Fruit fly (Drosophila melanogaster) whole organism, embryonic: Measurements from ENCODE around the gene CG31636.

Experiments
- Abd-B ChIP-seq: fragments of 200-800 bp; sonication (Bioruptor generic); optimal IDR thresholded peaks from 2 replicates; lab custom pipeline; 2018; ENCODE audit warnings: missing biosample characterization, mild to moderate bottlenecking, missing genetic modification characterization, moderate library complexity
- B-H1 ChIP-seq: fragments of 200-800 bp; sonication (Bioruptor generic); IDR thresholded peaks from 3 replicates; pipeline ENCODE4 v1.3.6; 2022; ENCODE audit warnings: missing biosample characterization, missing genetic modification characterization
- CG11695 ChIP-seq: fragments of 200-800 bp; sonication (Bioruptor generic); IDR thresholded peaks from 3 replicates; pipeline ENCODE4 v1.3.6; 2022; ENCODE audit warnings: missing biosample characterization, missing genetic modification characterization
- CG12104 ChIP-seq: fragments of 200-800 bp; sonication (Bioruptor generic); optimal IDR thresholded peaks from 3 replicates; lab custom pipeline; 2016; ENCODE audit warnings: missing biosample characterization, missing genetic modification characterization
- CG13123 ChIP-seq: fragments of 200-800 bp; sonication (Bioruptor generic); optimal IDR thresholded peaks from 2 replicates; lab custom pipeline; 2016; ENCODE audit warnings: missing biosample characterization, missing genetic modification characterization
- CG14710 ChIP-seq: fragments of 200-800 bp; sonication (Bioruptor generic); optimal IDR thresholded peaks from 3 replicates; lab custom pipeline; 2019; ENCODE audit warnings: missing biosample characterization, mild to moderate bottlenecking, missing genetic modification characterization, moderate library complexity
- CG14965 ChIP-seq: fragments of 200-800 bp; sonication (Bioruptor generic); optimal IDR thresholded peaks from 2 replicates; lab custom pipeline; 2016; ENCODE audit warnings: missing biosample characterization, missing genetic modification characterization, borderline replicate concordance
- CG15696 ChIP-seq: fragments of 200-800 bp; sonication (Bioruptor generic); optimal IDR thresholded peaks from 2 replicates; lab custom pipeline; 2019; ENCODE audit warnings: missing biosample characterization, mild to moderate bottlenecking, missing genetic modification characterization, moderate library complexity
- CG16779 ChIP-seq: fragments of 200-800 bp; sonication (Bioruptor generic); IDR thresholded peaks from 2 replicates; pipeline ENCODE4 v1.3.6; 2022; ENCODE audit warnings: missing biosample characterization, missing genetic modification characterization
- CG16813 ChIP-seq: fragments of 200-800 bp; sonication (Bioruptor generic); IDR thresholded peaks from 3 replicates; pipeline ENCODE4 v1.3.6; 2022; ENCODE audit warnings: missing biosample characterization, missing genetic modification characterization; ENCODE audit not compliant: partially characterized antibody
- CG17361 ChIP-seq: fragments of 200-800 bp; sonication (Bioruptor generic); IDR thresholded peaks from 3 replicates; pipeline ENCODE4 v1.3.6; 2022; ENCODE audit warnings: missing biosample characterization, missing genetic modification characterization
- CG30431 ChIP-seq: fragments of 200-800 bp; sonication (Bioruptor generic); optimal IDR thresholded peaks from 2 replicates; lab custom pipeline; 2017; ENCODE audit warnings: missing biosample characterization, missing genetic modification characterization
- CG31388 ChIP-seq: fragments of 200-800 bp; sonication (Bioruptor generic); optimal IDR thresholded peaks from 2 replicates; lab custom pipeline; 2016; ENCODE audit warnings: missing biosample characterization, missing genetic modification characterization
- CG34224 ChIP-seq: fragments of 200-800 bp; sonication (Bioruptor generic); IDR thresholded peaks from 3 replicates; pipeline ENCODE4 v1.3.6; 2022; ENCODE audit warnings: missing biosample characterization, missing genetic modification characterization; ENCODE audit not compliant: partially characterized antibody
- CG4328 ChIP-seq: fragments of 200-800 bp; sonication (Bioruptor generic); optimal IDR thresholded peaks from 3 replicates; lab custom pipeline; 2017; ENCODE audit warnings: missing biosample characterization, missing genetic modification reagents, missing genetic modification characterization
- CG43689 ChIP-seq: fragments of 200-800 bp; sonication (Bioruptor generic); IDR thresholded peaks from 2 replicates; pipeline ENCODE4 v1.3.6; 2022; ENCODE audit warnings: missing biosample characterization, missing genetic modification characterization
- CG4730 ChIP-seq: fragments of 200-800 bp; sonication (Bioruptor generic); IDR thresholded peaks from 2 replicates; pipeline ENCODE4 v1.3.6; 2022; ENCODE audit warnings: missing biosample characterization, missing genetic modification characterization
- CG7987 ChIP-seq: fragments of 200-800 bp; sonication (Bioruptor generic); optimal IDR thresholded peaks from 2 replicates; lab custom pipeline; 2018; ENCODE audit warnings: missing biosample characterization, mild to moderate bottlenecking, missing genetic modification characterization, moderate library complexity
- CG8944 ChIP-seq: fragments of 200-800 bp; sonication (Bioruptor generic); optimal IDR thresholded peaks from 3 replicates; lab custom pipeline; 2016; ENCODE audit warnings: missing biosample characterization, missing genetic modification characterization
- CG9727 ChIP-seq: fragments of 200-800 bp; sonication (Bioruptor generic); optimal IDR thresholded peaks from 3 replicates; lab custom pipeline; 2017; ENCODE audit warnings: missing biosample characterization, mild to moderate bottlenecking, missing genetic modification characterization
- CrebB ChIP-seq: fragments of 200-800 bp; sonication (Bioruptor generic); optimal IDR thresholded peaks from 3 replicates; lab custom pipeline; 2018; ENCODE audit warnings: missing biosample characterization, mild to moderate bottlenecking, missing genetic modification characterization
- Dbx ChIP-seq: fragments of 200-800 bp; sonication (Bioruptor generic); IDR thresholded peaks from 3 replicates; pipeline ENCODE4 v1.3.6; 2022; ENCODE audit warnings: missing biosample characterization, missing genetic modification characterization
- Dfd ChIP-seq, 2 experiments: fragments of >200 bp; optimal IDR thresholded peaks; 2 replicates each; lab custom pipeline; 2017; ENCODE audit warnings: missing biosample characterization in 2 of 2, missing genetic modification characterization in 2 of 2
- Doc3 ChIP-seq: fragments of 200-800 bp; sonication (Bioruptor generic); IDR thresholded peaks from 3 replicates; pipeline ENCODE4 v1.3.6; 2022; ENCODE audit warnings: missing biosample characterization, missing genetic modification characterization; ENCODE audit not compliant: partially characterized antibody
- H2.0 ChIP-seq: fragments of 200-800 bp; sonication (Bioruptor generic); IDR thresholded peaks from 2 replicates; pipeline ENCODE4 v1.3.6; 2022; ENCODE audit warnings: missing biosample characterization, missing genetic modification characterization
- HHEX ChIP-seq: fragments of 200-800 bp; sonication (Bioruptor generic); optimal IDR thresholded peaks from 3 replicates; lab custom pipeline; 2017; ENCODE audit warnings: missing biosample characterization, mild to moderate bottlenecking, missing genetic modification characterization, missing genetic modification reagents
- Lpt ChIP-seq: fragments of >200 bp; optimal IDR thresholded peaks from 2 replicates; lab custom pipeline; 2018; ENCODE audit warnings: missing biosample characterization, missing genetic modification characterization
- MBD-R2 ChIP-seq: fragments of 200-800 bp; sonication (Bioruptor generic); IDR thresholded peaks from 2 replicates; pipeline ENCODE4 v1.3.6; 2022; ENCODE audit warnings: missing biosample characterization, missing genetic modification characterization
- MTF-1 ChIP-seq: fragments of 200-800 bp; sonication (Bioruptor generic); optimal IDR thresholded peaks from 2 replicates; lab custom pipeline; 2018; ENCODE audit warnings: missing biosample characterization, mild to moderate bottlenecking, missing genetic modification characterization, borderline replicate concordance
- Max ChIP-seq: fragments of 200-800 bp; sonication (Bioruptor generic); optimal IDR thresholded peaks from 2 replicates; lab custom pipeline; 2016; ENCODE audit warnings: missing biosample characterization, mild to moderate bottlenecking, missing genetic modification characterization
- PHDP ChIP-seq: fragments of 200-800 bp; sonication (Bioruptor generic); optimal IDR thresholded peaks from 3 replicates; lab custom pipeline; 2018; ENCODE audit warnings: missing biosample characterization, mild to moderate bottlenecking, missing genetic modification characterization, moderate library complexity
- Pdp1 ChIP-seq, 2 experiments: fragments of 200-800 bp; sonication (Bioruptor generic); optimal IDR thresholded peaks; 3 replicates each; lab custom pipeline; 2016; ENCODE audit warnings: missing biosample characterization in 2 of 2, missing genetic modification characterization in 2 of 2, mild to moderate bottlenecking in 1 of 2, moderate library complexity in 1 of 2
- TFAM ChIP-seq: fragments of 200-800 bp; sonication (Bioruptor generic); optimal IDR thresholded peaks from 2 replicates; lab custom pipeline; 2017; ENCODE audit warnings: missing biosample characterization, missing genetic modification characterization, inconsistent platforms
- Trl ChIP-seq, 3 experiments: fragments of >200 bp in 2 of 3; fragments of 200-800 bp in 1 of 3; sonication (Bioruptor generic) in 1 of 3; optimal IDR thresholded peaks; 2 replicates in 1 of 3; 3 replicates in 2 of 3; lab custom pipeline; 2016 to 2017; ENCODE audit warnings: missing biosample characterization in 1 of 3, missing genetic modification characterization in 1 of 3
- aop ChIP-seq: fragments of 200-800 bp; sonication (Bioruptor generic); IDR thresholded peaks from 2 replicates; pipeline ENCODE4 v1.3.6; 2022; ENCODE audit warnings: missing biosample characterization, missing genetic modification characterization
- ash1 ChIP-seq: fragments of 200-800 bp; sonication (Bioruptor generic); optimal IDR thresholded peaks from 2 replicates; lab custom pipeline; 2018; ENCODE audit warnings: missing biosample characterization, mild to moderate bottlenecking, missing genetic modification characterization
- bowl ChIP-seq: fragments of 200-800 bp; sonication (Bioruptor generic); IDR thresholded peaks from 2 replicates; pipeline ENCODE4 v1.3.6; 2022; ENCODE audit warnings: missing biosample characterization, missing genetic modification characterization
- cad ChIP-seq: fragments of >200 bp; optimal IDR thresholded peaks from 2 replicates; lab custom pipeline; 2017; ENCODE audit warnings: missing biosample characterization, missing genetic modification characterization
- cato ChIP-seq: fragments of 200-800 bp; sonication (Bioruptor generic); optimal IDR thresholded peaks from 2 replicates; lab custom pipeline; 2016; ENCODE audit warnings: missing biosample characterization, missing genetic modification characterization, borderline replicate concordance
- corto ChIP-seq: fragments of 200-800 bp; sonication (Bioruptor generic); optimal IDR thresholded peaks from 2 replicates; lab custom pipeline; 2016; ENCODE audit warnings: missing biosample characterization, mild to moderate bottlenecking, missing genetic modification characterization, moderate library complexity
- fu2 ChIP-seq: fragments of 200-800 bp; sonication (Bioruptor generic); optimal IDR thresholded peaks from 2 replicates; lab custom pipeline; 2016; ENCODE audit warnings: missing biosample characterization, missing genetic modification characterization
- jigr1 ChIP-seq: fragments of 200-800 bp; sonication (Bioruptor generic); IDR thresholded peaks from 3 replicates; pipeline ENCODE4 v1.3.6; 2022; ENCODE audit warnings: missing biosample characterization, missing genetic modification characterization
- kay ChIP-seq: fragments of 200-800 bp; sonication (Bioruptor generic); optimal IDR thresholded peaks from 2 replicates; lab custom pipeline; 2016; ENCODE audit warnings: missing biosample characterization, missing genetic modification characterization
- pum ChIP-seq: fragments of 200-800 bp; sonication (Bioruptor generic); optimal IDR thresholded peaks from 2 replicates; lab custom pipeline; 2016; ENCODE audit warnings: missing biosample characterization, missing genetic modification characterization
- sens-2 ChIP-seq: fragments of 200-800 bp; sonication (Bioruptor generic); IDR thresholded peaks from 2 replicates; pipeline ENCODE4 v1.3.6; 2022; ENCODE audit warnings: missing biosample characterization, missing genetic modification characterization
- sim ChIP-seq: fragments of 200-800 bp; sonication (Bioruptor generic); IDR thresholded peaks from 2 replicates; pipeline ENCODE4 v1.3.6; 2022; ENCODE audit warnings: missing biosample characterization, missing genetic modification characterization
- slou ChIP-seq: fragments of 200-800 bp; sonication (Bioruptor generic); optimal IDR thresholded peaks from 3 replicates; lab custom pipeline; 2016; ENCODE audit warnings: missing biosample characterization, missing genetic modification characterization
- sug ChIP-seq: fragments of 200-800 bp; optimal IDR thresholded peaks from 2 replicates; lab custom pipeline; 2019; ENCODE audit warnings: missing biosample characterization, mild to moderate bottlenecking, missing genetic modification characterization, moderate library complexity
- trem ChIP-seq: fragments of 200-800 bp; optimal IDR thresholded peaks from 3 replicates; lab custom pipeline; 2019; ENCODE audit warnings: missing biosample characterization, mild to moderate bottlenecking, missing genetic modification characterization, moderate library complexity
- tup ChIP-seq: fragments of 200-800 bp; sonication (Bioruptor generic); optimal IDR thresholded peaks from 2 replicates; lab custom pipeline; 2016; ENCODE audit warnings: missing biosample characterization, mild to moderate bottlenecking, missing genetic modification characterization, moderate library complexity
- vnd ChIP-seq: fragments of 200-800 bp; sonication (Bioruptor generic); IDR thresholded peaks from 3 replicates; pipeline ENCODE4 v1.3.6; 2022; ENCODE audit warnings: missing biosample characterization, missing genetic modification characterization; ENCODE audit not compliant: partially characterized antibody

CG31636 gene

DNA sequence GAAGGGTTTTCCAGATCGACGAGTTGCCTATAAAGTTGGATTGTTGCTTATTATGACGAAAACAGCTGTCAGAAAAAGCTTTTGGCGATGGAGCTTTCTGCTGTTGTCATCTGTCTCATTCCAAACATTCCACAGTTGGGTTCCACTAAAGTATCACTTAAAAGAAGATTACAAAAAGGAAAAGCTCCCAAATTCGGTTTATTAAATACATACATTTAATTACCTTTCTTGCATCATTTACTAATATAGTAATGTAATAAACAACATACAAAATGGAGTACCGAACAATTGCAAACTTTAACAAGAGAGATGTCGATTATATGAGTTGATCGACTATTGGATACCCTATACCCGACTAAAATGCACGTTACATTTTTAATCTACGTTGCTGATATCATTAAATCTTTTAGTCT, 1.7 kb downstream of the CG31636 start, which contains the start of gene CG31633 (continued):
- TF ChIP-seq CG14710 (tag; lab: Kevin White, UChicago): no peak
- no peak for TF ChIP-seq sens-2 (GFP tag; lab: Robert Waterston, UW)
- no peak for TF ChIP-seq kay (GFP tag; lab: Kevin White, UChicago)
- no peak for TF ChIP-seq CG17361 (GFP tag; lab: Robert Waterston, UW)
- no peak for TF ChIP-seq Lpt (GFP tag; lab: Kevin White, UChicago)
- TF ChIP-seq CG7987 (GFP tag; lab: Kevin White, UChicago): no peak
- TF ChIP-seq CG30431 (GFP tag; lab: Kevin White, UChicago): no peak
- TF ChIP-seq CG14965 (GFP tag; lab: Kevin White, UChicago): no peak
- no peak for TF ChIP-seq CG13123
- no peak for TF ChIP-seq cato (GFP tag; lab: Kevin White, UChicago)
- no peak for TF ChIP-seq CG4730
- no peak for TF ChIP-seq CG16779 (GFP tag; lab: Robert Waterston, UW)
- no peak for TF ChIP-seq sug (tag; lab: Kevin White, UChicago)
- TF ChIP-seq Dfd (GFP tag; optimal IDR thresholded peaks at IDR 0.05; lab: Kevin White, UChicago): no peak
- TF ChIP-seq CG9727 (GFP tag; lab: Kevin White, UChicago): no peak
- TF ChIP-seq pum (GFP tag; lab: Kevin White, UChicago): no peak
- no peak for TF ChIP-seq sim (GFP tag; lab: Robert Waterston, UW)
- no peak for TF ChIP-seq slou (GFP tag; lab: Kevin White, UChicago)
- TF ChIP-seq PHDP (tag; lab: Kevin White, UChicago): no peak
- no peak for TF ChIP-seq CG12104 (GFP tag; lab: Kevin White, UChicago)
- no peak for TF ChIP-seq B-H1 (GFP tag; lab: Robert Waterston, UW)
- no peak for TF ChIP-seq Abd-B (GFP tag; lab: Kevin White, UChicago)
- no peak for TF ChIP-seq corto (GFP tag; lab: Kevin White, UChicago)
- no peak for TF ChIP-seq TFAM
- TF ChIP-seq tup (GFP tag; lab: Kevin White, UChicago): no peak
- TF ChIP-seq CG34224 (GFP tag; lab: Robert Waterston, UW): peak; percentile 91
- no peak for TF ChIP-seq CG11695 (GFP tag; lab: Robert Waterston, UW)
- no peak for TF ChIP-seq H2.0 (GFP tag; lab: Robert Waterston, UW)
- TF ChIP-seq CG4328 (GFP tag; lab: Kevin White, UChicago): no peak
- TF ChIP-seq CrebB (tag; lab: Kevin White, UChicago): no peak
- TF ChIP-seq aop (GFP tag; lab: Robert Waterston, UW): no peak
- TF ChIP-seq vnd (GFP tag; lab: Robert Waterston, UW): peak; percentile 77
- no peak for TF ChIP-seq CG15696
- TF ChIP-seq CG31388 (GFP tag; lab: Kevin White, UChicago): no peak
- no peak for TF ChIP-seq jigr1 (GFP tag; lab: Robert Waterston, UW)
- TF ChIP-seq CG16813 (GFP tag; lab: Robert Waterston, UW): peak; percentile 70
- TF ChIP-seq CG8944 (GFP tag; lab: Kevin White, UChicago): no peak
- TF ChIP-seq HHEX (GFP tag; lab: Kevin White, UChicago): no peak
- peak; percentile 54; the same call in 1 of the 2 replicates for TF ChIP-seq MBD-R2
- TF ChIP-seq fu2 (GFP tag; lab: Kevin White, UChicago): no peak
- peak in 1 of 2 experiments; percentile 48 for TF ChIP-seq Pdp1 (GFP tag; optimal IDR thresholded peaks at IDR 0.05; lab: Kevin White, UChicago)
- no peak for TF ChIP-seq bowl (GFP tag; lab: Robert Waterston, UW)
- no peak for TF ChIP-seq Trl (optimal IDR thresholded peaks at IDR 0.05; lab: Kevin White, UChicago)
- no peak for TF ChIP-seq Trl (GFP tag; optimal IDR thresholded peaks at IDR 0.05; lab: Kevin White, UChicago)
- TF ChIP-seq Dbx: no peak
- no peak for TF ChIP-seq trem (tag; lab: Kevin White, UChicago)
- no peak for TF ChIP-seq cad
- TF ChIP-seq ash1: no peak
- TF ChIP-seq Max (GFP tag; lab: Kevin White, UChicago): no peak
- TF ChIP-seq Doc3 (GFP tag; lab: Robert Waterston, UW): peak; percentile 60; the same call in 1 of the 3 replicates
- TF ChIP-seq MTF-1 (GFP tag; lab: Kevin White, UChicago): no peak
- TF ChIP-seq CG43689 (GFP tag; lab: Robert Waterston, UW): no peak
